Fruit fly (Drosophila melanogaster): ENCODE measurements around the gene Or65b.

- TF ChIP-seq lola (GFP tag; optimal IDR thresholded peaks at IDR 0.05) (no peak), br (GFP tag; optimal IDR thresholded peaks at IDR 0.05) (peak; percentile 76)
These were observed 38.2 kb downstream of the Or65b start for dm6 chr3L:6363626-6364025.

Measured in whole organism, wandering third instar larva.